Fruit fly (Drosophila melanogaster) whole organism, embryonic: ENCODE results near the gene CG5013.
A peak's percentile ranks its signal among the peaks of the same experiment; 100 is the strongest.

Source experiments
- Adf1 ChIP-seq: fragments of 200-800 bp; sonication (Bioruptor generic); IDR thresholded peaks from 2 replicates; pipeline ENCODE4 v1.3.6; 2022; ENCODE audit warnings: missing biosample characterization, missing genetic modification characterization
- Asciz ChIP-seq: fragments of 200-800 bp; sonication (Bioruptor generic); optimal IDR thresholded peaks from 2 replicates; lab custom pipeline; 2017; ENCODE audit warnings: missing biosample characterization, mild to moderate bottlenecking, missing genetic modification characterization, missing genetic modification reagents
- CG10267 ChIP-seq: fragments of 200-800 bp; sonication (Bioruptor generic); optimal IDR thresholded peaks from 2 replicates; lab custom pipeline; 2018; ENCODE audit warnings: missing biosample characterization, mild to moderate bottlenecking, missing genetic modification characterization, moderate library complexity
- CG10543 ChIP-seq: fragments of 200-800 bp; sonication (Bioruptor generic); optimal IDR thresholded peaks from 3 replicates; lab custom pipeline; 2017; ENCODE audit warnings: missing biosample characterization, mild to moderate bottlenecking, missing genetic modification characterization, moderate library complexity
- CG12104 ChIP-seq: fragments of 200-800 bp; sonication (Bioruptor generic); optimal IDR thresholded peaks from 3 replicates; lab custom pipeline; 2016; ENCODE audit warnings: missing biosample characterization, missing genetic modification characterization
- CG1233 ChIP-seq: fragments of 200-800 bp; sonication (Bioruptor generic); optimal IDR thresholded peaks from 4 replicates; lab custom pipeline; 2018; ENCODE audit warnings: missing biosample characterization, mild to moderate bottlenecking, missing genetic modification characterization
- CG12391 ChIP-seq: fragments of 200-800 bp; sonication (Bioruptor generic); optimal IDR thresholded peaks from 3 replicates; lab custom pipeline; 2018; ENCODE audit warnings: missing biosample characterization, mild to moderate bottlenecking, missing genetic modification characterization, moderate library complexity
- CG12659 ChIP-seq: fragments of 200-800 bp; sonication (Bioruptor generic); optimal IDR thresholded peaks from 3 replicates; lab custom pipeline; 2017; ENCODE audit warnings: mild to moderate bottlenecking, missing biosample characterization, missing genetic modification reagents, missing genetic modification characterization
- CG12769 ChIP-seq: fragments of 200-800 bp; sonication (Bioruptor generic); optimal IDR thresholded peaks from 2 replicates; lab custom pipeline; 2019; ENCODE audit warnings: missing biosample characterization, mild to moderate bottlenecking, missing genetic modification characterization, moderate library complexity
- CG14050 ChIP-seq: fragments of 200-800 bp; sonication (Bioruptor generic); IDR thresholded peaks from 3 replicates; pipeline ENCODE4 v1.3.6; 2022; ENCODE audit warnings: missing biosample characterization, missing genetic modification characterization
- CG14667 ChIP-seq: fragments of 200-800 bp; sonication (Bioruptor generic); IDR thresholded peaks from 2 replicates; pipeline ENCODE4 v1.3.6; 2022; ENCODE audit warnings: missing biosample characterization, missing genetic modification characterization
- CG15011 ChIP-seq: fragments of 200-800 bp; sonication (Bioruptor generic); optimal IDR thresholded peaks from 3 replicates; lab custom pipeline; 2018; ENCODE audit warnings: missing biosample characterization, mild to moderate bottlenecking, missing genetic modification characterization
- CG15073 ChIP-seq: fragments of 200-800 bp; sonication (Bioruptor generic); optimal IDR thresholded peaks from 2 replicates; lab custom pipeline; 2016; ENCODE audit warnings: missing biosample characterization, missing genetic modification characterization
- CG15601 ChIP-seq: fragments of 200-800 bp; sonication (Bioruptor generic); optimal IDR thresholded peaks from 3 replicates; lab custom pipeline; 2019; ENCODE audit warnings: missing biosample characterization, mild to moderate bottlenecking, missing genetic modification characterization, moderate library complexity
- CG1792 ChIP-seq: fragments of 200-800 bp; sonication (Bioruptor generic); optimal IDR thresholded peaks from 2 replicates; lab custom pipeline; 2016; ENCODE audit warnings: missing biosample characterization, missing genetic modification characterization
- CG18011 ChIP-seq: fragments of 200-800 bp; sonication (Bioruptor generic); optimal IDR thresholded peaks from 2 replicates; lab custom pipeline; 2017; ENCODE audit warnings: missing biosample characterization, missing genetic modification characterization, mild to moderate bottlenecking, moderate library complexity, missing genotype
- CG1832 ChIP-seq: fragments of 200-800 bp; sonication (Bioruptor generic); optimal IDR thresholded peaks from 2 replicates; lab custom pipeline; 2017; ENCODE audit warnings: missing biosample characterization, mild to moderate bottlenecking, missing genetic modification characterization, inconsistent platforms
- CG2678 ChIP-seq: fragments of 200-800 bp; sonication (Bioruptor generic); optimal IDR thresholded peaks from 3 replicates; lab custom pipeline; 2019; ENCODE audit warnings: missing biosample characterization, mild to moderate bottlenecking, missing genetic modification characterization, moderate library complexity
- CG31365 ChIP-seq: fragments of 200-800 bp; sonication (Bioruptor generic); optimal IDR thresholded peaks from 2 replicates; lab custom pipeline; 2018; ENCODE audit warnings: missing biosample characterization, mild to moderate bottlenecking, missing genetic modification characterization
- CG3281 ChIP-seq: fragments of 200-800 bp; sonication (Bioruptor generic); optimal IDR thresholded peaks from 3 replicates; lab custom pipeline; 2017; ENCODE audit warnings: missing biosample characterization, mild to moderate bottlenecking, missing genetic modification characterization
- CG3838 ChIP-seq: fragments of 200-800 bp; sonication (Bioruptor generic); optimal IDR thresholded peaks from 3 replicates; lab custom pipeline; 2016; ENCODE audit warnings: missing biosample characterization, missing genetic modification characterization
- CG4730 ChIP-seq: fragments of 200-800 bp; sonication (Bioruptor generic); IDR thresholded peaks from 2 replicates; pipeline ENCODE4 v1.3.6; 2022; ENCODE audit warnings: missing biosample characterization, missing genetic modification characterization
- CG5245 ChIP-seq: fragments of 200-800 bp; sonication (Bioruptor generic); optimal IDR thresholded peaks from 3 replicates; lab custom pipeline; 2016; ENCODE audit warnings: missing biosample characterization, missing genetic modification characterization
- Dbx ChIP-seq: fragments of 200-800 bp; sonication (Bioruptor generic); IDR thresholded peaks from 3 replicates; pipeline ENCODE4 v1.3.6; 2022; ENCODE audit warnings: missing biosample characterization, missing genetic modification characterization
- Dip2 ChIP-seq: fragments of 200-800 bp; sonication (Bioruptor generic); IDR thresholded peaks from 2 replicates; pipeline ENCODE4 v1.3.6; 2022; ENCODE audit warnings: missing biosample characterization, missing genetic modification characterization
- Dll ChIP-seq: fragments of 200-800 bp; sonication (Bioruptor generic); IDR thresholded peaks from 4 replicates; pipeline ENCODE4 v1.3.6; 2022; ENCODE audit warnings: missing biosample characterization, missing genetic modification characterization; ENCODE audit not compliant: partially characterized antibody
- Fer3 ChIP-seq: fragments of 200-800 bp; sonication (Bioruptor generic); optimal IDR thresholded peaks from 2 replicates; lab custom pipeline; 2018; ENCODE audit warnings: missing biosample characterization, mild to moderate bottlenecking, missing genetic modification characterization, moderate library complexity
- HLH3B ChIP-seq: fragments of 200-800 bp; sonication (Bioruptor generic); IDR thresholded peaks from 2 replicates; pipeline ENCODE4 v1.3.6; 2022; ENCODE audit warnings: missing biosample characterization, missing genetic modification characterization
- Hmx ChIP-seq: fragments of 200-800 bp; sonication (Bioruptor generic); optimal IDR thresholded peaks from 2 replicates; lab custom pipeline; 2016; ENCODE audit warnings: missing biosample characterization, missing genetic modification characterization
- Lim3 ChIP-seq: fragments of 200-800 bp; sonication (Bioruptor generic); IDR thresholded peaks from 2 replicates; pipeline ENCODE4 v1.3.6; 2022; ENCODE audit warnings: missing biosample characterization, missing genetic modification characterization
- Mad ChIP-seq: fragments of 200-800 bp; sonication (Bioruptor generic); optimal IDR thresholded peaks from 2 replicates; lab custom pipeline; 2016; ENCODE audit warnings: missing biosample characterization, missing genetic modification characterization
- Nf-YB ChIP-seq: fragments of 200-800 bp; sonication (Bioruptor generic); optimal IDR thresholded peaks from 3 replicates; lab custom pipeline; 2019; ENCODE audit warnings: missing biosample characterization, mild to moderate bottlenecking, missing genetic modification characterization, moderate library complexity
- Ssrp ChIP-seq: fragments of 200-800 bp; sonication (Bioruptor generic); optimal IDR thresholded peaks from 2 replicates; lab custom pipeline; 2018; ENCODE audit warnings: missing biosample characterization, mild to moderate bottlenecking, missing genetic modification characterization, moderate library complexity
- ab ChIP-seq: fragments of 200-800 bp; sonication (Bioruptor generic); optimal IDR thresholded peaks from 2 replicates; lab custom pipeline; 2016; ENCODE audit warnings: missing biosample characterization, missing genetic modification characterization
- cg ChIP-seq: fragments of 200-800 bp; sonication (Bioruptor generic); optimal IDR thresholded peaks from 3 replicates; lab custom pipeline; 2019; ENCODE audit warnings: missing biosample characterization, mild to moderate bottlenecking, missing genetic modification characterization, moderate library complexity
- chm ChIP-seq: fragments of 200-800 bp; sonication (Bioruptor generic); IDR thresholded peaks from 2 replicates; pipeline ENCODE4 v1.3.6; 2022; ENCODE audit warnings: missing biosample characterization, missing genetic modification characterization
- crol ChIP-seq: fragments of 200-800 bp; sonication (Bioruptor generic); IDR thresholded peaks from 2 replicates; pipeline ENCODE4 v1.3.6; 2022; ENCODE audit warnings: missing biosample characterization, missing genetic modification characterization
- da ChIP-seq: fragments of 200-800 bp; sonication (Bioruptor generic); optimal IDR thresholded peaks from 2 replicates; lab custom pipeline; 2016; ENCODE audit warnings: missing biosample characterization, missing genetic modification characterization
- danr ChIP-seq: fragments of 200-800 bp; sonication (Bioruptor generic); IDR thresholded peaks from 2 replicates; pipeline ENCODE4 v1.3.6; 2022; ENCODE audit warnings: missing biosample characterization, missing genetic modification characterization
- h ChIP-seq: fragments of >200 bp; optimal IDR thresholded peaks from 2 replicates; lab custom pipeline; 2017
- ham ChIP-seq: fragments of 200-800 bp; sonication (Bioruptor generic); IDR thresholded peaks from 2 replicates; pipeline ENCODE4 v1.3.6; 2022; ENCODE audit warnings: missing biosample characterization, missing genetic modification characterization
- mirr ChIP-seq: fragments of 200-800 bp; sonication (Bioruptor generic); optimal IDR thresholded peaks from 3 replicates; lab custom pipeline; 2018; ENCODE audit warnings: missing biosample characterization, mild to moderate bottlenecking, missing genetic modification characterization
- mld ChIP-seq: fragments of 200-800 bp; sonication (Bioruptor generic); IDR thresholded peaks from 3 replicates; pipeline ENCODE4 v1.3.6; 2022; ENCODE audit warnings: missing biosample characterization, missing genetic modification characterization; ENCODE audit not compliant: partially characterized antibody
- oc ChIP-seq: fragments of 200-800 bp; sonication (Bioruptor generic); optimal IDR thresholded peaks from 2 replicates; lab custom pipeline; 2018; ENCODE audit warnings: missing biosample characterization, mild to moderate bottlenecking, missing genetic modification characterization, moderate library complexity
- otp ChIP-seq: fragments of 200-800 bp; sonication (Bioruptor generic); IDR thresholded peaks from 3 replicates; pipeline ENCODE4, ENCODE4 v1.3.6; 2022; ENCODE audit warnings: missing biosample characterization, missing genetic modification characterization
- phol ChIP-seq: fragments of 200-800 bp; sonication (Bioruptor generic); optimal IDR thresholded peaks from 3 replicates; lab custom pipeline; 2018; ENCODE audit warnings: missing biosample characterization, mild to moderate bottlenecking, missing genetic modification characterization, moderate library complexity
- salm ChIP-seq: fragments of 200-800 bp; sonication (Bioruptor generic); optimal IDR thresholded peaks from 2 replicates; lab custom pipeline; 2018; ENCODE audit warnings: missing biosample characterization, mild to moderate bottlenecking, missing genetic modification characterization
- slbo ChIP-seq: fragments of 200-800 bp; sonication (Bioruptor generic); IDR thresholded peaks from 2 replicates; pipeline ENCODE4 v1.3.6; 2022; ENCODE audit warnings: missing biosample characterization, missing genetic modification characterization
- unc-4 ChIP-seq: fragments of 200-800 bp; sonication (Bioruptor generic); IDR thresholded peaks from 2 replicates; pipeline ENCODE4 v1.3.6; 2022; ENCODE audit warnings: missing biosample characterization, missing genetic modification characterization; ENCODE audit not compliant: partially characterized antibody
- unpg ChIP-seq: fragments of 200-800 bp; sonication (Bioruptor generic); optimal IDR thresholded peaks from 3 replicates; lab custom pipeline; 2018; ENCODE audit warnings: missing biosample characterization, mild to moderate bottlenecking, missing genetic modification characterization, moderate library complexity

CG5013 gene

dm6 chr3R:16011698-16012332, 37.7 kb upstream of the CG5013 start (continued):
- peak; percentile 88 for TF ChIP-seq Nf-YB (GFP tag; lab: Kevin White, UChicago)
- TF ChIP-seq CG14050 (GFP tag; lab: Robert Waterston, UW): 0 out of 3 replicates have a peak, but pooled peaks have one; percentile 24
- TF ChIP-seq CG4730 (GFP tag; lab: Robert Waterston, UW): no peak
- TF ChIP-seq CG12659: peak; percentile 10
- no peak for TF ChIP-seq oc (tag; lab: Kevin White, UChicago)
- TF ChIP-seq cg: peak; percentile 83
- TF ChIP-seq Dll: 0 out of 4 replicates have a peak, but pooled peaks have one; percentile 25
- TF ChIP-seq CG1832: no peak
- no peak for TF ChIP-seq CG14667
- TF ChIP-seq salm (tag; lab: Kevin White, UChicago): peak; percentile 30
- TF ChIP-seq CG5245: no peak
- TF ChIP-seq CG18011 (GFP tag; lab: Kevin White, UChicago): no peak
- TF ChIP-seq phol (tag; lab: Kevin White, UChicago): no peak
- TF ChIP-seq mirr (GFP tag; lab: Kevin White, UChicago): peak; percentile 57
- no peak for TF ChIP-seq HLH3B (GFP tag; lab: Robert Waterston, UW)
- TF ChIP-seq CG3281 (GFP tag; lab: Kevin White, UChicago): peak; percentile 29
- peak; percentile 58 for TF ChIP-seq CG2678 (tag; lab: Kevin White, UChicago)
- TF ChIP-seq Asciz (GFP tag; lab: Kevin White, UChicago): peak; percentile 51
- peak; percentile 70; the same call in 1 of the 2 replicates for TF ChIP-seq Adf1
- TF ChIP-seq CG10543 (GFP tag; lab: Kevin White, UChicago): peak; percentile 82
- TF ChIP-seq CG3838 (GFP tag; lab: Kevin White, UChicago): no peak
- TF ChIP-seq CG15011 (GFP tag; lab: Kevin White, UChicago): no peak
- no peak for TF ChIP-seq CG1792 (GFP tag; lab: Kevin White, UChicago)
- TF ChIP-seq Hmx (GFP tag; lab: Kevin White, UChicago): no peak
- no peak for TF ChIP-seq otp (GFP tag; lab: Robert Waterston, UW)
- no peak for TF ChIP-seq Lim3 (GFP tag; lab: Robert Waterston, UW)
- TF ChIP-seq Fer3 (tag; lab: Kevin White, UChicago): peak; percentile 7
- no peak for TF ChIP-seq CG15073 (GFP tag; lab: Kevin White, UChicago)
- no peak for TF ChIP-seq danr (GFP tag; lab: Robert Waterston, UW)
- peak; percentile 5 for TF ChIP-seq CG31365 (tag; lab: Kevin White, UChicago)
- TF ChIP-seq da: no peak
- peak; percentile 54 for TF ChIP-seq CG12769 (tag; lab: Kevin White, UChicago)
- TF ChIP-seq ab (GFP tag; lab: Kevin White, UChicago): no peak
- TF ChIP-seq mld (GFP tag; lab: Robert Waterston, UW): no peak
- TF ChIP-seq CG1233: peak; percentile 4
- peak; percentile 21; the same call in 1 of the 3 replicates for TF ChIP-seq Dbx (GFP tag; lab: Robert Waterston, UW)
- TF ChIP-seq CG12391 (tag; lab: Kevin White, UChicago): peak; percentile 12
- TF ChIP-seq unc-4 (GFP tag; lab: Robert Waterston, UW): no peak
- no peak for TF ChIP-seq Ssrp (tag; lab: Kevin White, UChicago)
- no peak for TF ChIP-seq chm (GFP tag; lab: Robert Waterston, UW)
- no peak for TF ChIP-seq Dip2
- peak; percentile 6 for TF ChIP-seq CG15601 (tag; lab: Kevin White, UChicago)
- no peak for TF ChIP-seq ham (GFP tag; lab: Robert Waterston, UW)
- TF ChIP-seq h (lab: Kevin White, UChicago): no peak
- peak; percentile 73 for TF ChIP-seq crol (GFP tag; lab: Robert Waterston, UW)
- TF ChIP-seq unpg (GFP tag; lab: Kevin White, UChicago): peak; percentile 11
- no peak for TF ChIP-seq CG12104 (GFP tag; lab: Kevin White, UChicago)
- 0 out of 2 replicates have a peak, but pooled peaks have one; percentile 3 for TF ChIP-seq slbo (GFP tag; lab: Robert Waterston, UW)
- TF ChIP-seq CG10267 (tag; lab: Kevin White, UChicago): no peak
- no peak for TF ChIP-seq Mad (GFP tag; lab: Kevin White, UChicago)
